Fruit fly (Drosophila melanogaster): Measurements from ENCODE around the gene muc.
A peak's percentile ranks its signal among the peaks of the same experiment; 100 is the strongest.

The muc gene

dm6 chr2L:7396962-7397361, 29.7 kb upstream of the muc start (continued):
- TF ChIP-seq CG9797 (GFP tag; optimal IDR thresholded peaks at IDR 0.05) (no peak), vvl (GFP tag; IDR thresholded peaks at IDR 0.05) (peak; percentile 82), repo (GFP tag; optimal IDR thresholded peaks at IDR 0.05) (no peak), Sin3A (optimal IDR thresholded peaks at IDR 0.05) (no peak), disco-r (GFP tag; optimal IDR thresholded peaks at IDR 0.05) (no peak), CG42726 (GFP tag; IDR thresholded peaks at IDR 0.05; ENCODE audit: partially characterized antibody) (no peak), unpg (GFP tag; optimal IDR thresholded peaks at IDR 0.05) (peak; percentile 55), cad (GFP tag; optimal IDR thresholded peaks at IDR 0.05) (no peak), hbn (GFP tag; IDR thresholded peaks at IDR 0.05; ENCODE audit: partially characterized antibody) (no peak), CG18262 (tag; optimal IDR thresholded peaks at IDR 0.05) (peak; percentile 55), onecut (GFP tag; IDR thresholded peaks at IDR 0.05) (no peak), Kr (GFP tag; optimal IDR thresholded peaks at IDR 0.05) (no peak), CG17829 (tag; optimal IDR thresholded peaks at IDR 0.05) (peak; percentile 46), sug (tag; optimal IDR thresholded peaks at IDR 0.05) (no peak), pb (GFP tag; optimal IDR thresholded peaks at IDR 0.05) (no peak), ara (GFP tag; IDR thresholded peaks at IDR 0.05) (peak; percentile 58; the same call in 1 of the 2 replicates), lab (GFP tag; optimal IDR thresholded peaks at IDR 0.05) (peak; percentile 89), CG10431 (GFP tag; optimal IDR thresholded peaks at IDR 0.05) (no peak), cas (GFP tag; IDR thresholded peaks at IDR 0.05) (peak; percentile 66), abd-A (tag; optimal IDR thresholded peaks at IDR 0.05) (peak; percentile 25), CG7987 (GFP tag; optimal IDR thresholded peaks at IDR 0.05) (peak; percentile 35), tap (tag; optimal IDR thresholded peaks at IDR 0.05) (peak; percentile 56), CG8290 (GFP tag; optimal IDR thresholded peaks at IDR 0.05) (no peak), CG8290 (tag; optimal IDR thresholded peaks at IDR 0.05) (peak in 1 of 2 experiments; percentile 48), CG9609 (GFP tag; optimal IDR thresholded peaks at IDR 0.05) (no peak), Asciz (GFP tag; optimal IDR thresholded peaks at IDR 0.05) (peak; percentile 56), Six4 (GFP tag; optimal IDR thresholded peaks at IDR 0.05) (peak; percentile 38), al (GFP tag; IDR thresholded peaks at IDR 0.05) (peak; percentile 64), fd3F (GFP tag; optimal IDR thresholded peaks at IDR 0.05) (peak; percentile 44), CG31365 (tag; optimal IDR thresholded peaks at IDR 0.05) (peak; percentile 18), Sox100B (GFP tag; optimal IDR thresholded peaks at IDR 0.05) (peak; percentile 52), CG1603 (tag; optimal IDR thresholded peaks at IDR 0.05) (peak; percentile 70), CG11695 (GFP tag; IDR thresholded peaks at IDR 0.05) (peak; percentile 81), Ravus (GFP tag; IDR thresholded peaks at IDR 0.05) (no peak; the same call in 1 of the 2 replicates), wek (GFP tag; optimal IDR thresholded peaks at IDR 0.05) (no peak), gfzf (GFP tag; optimal IDR thresholded peaks at IDR 0.05) (no peak), vfl (GFP tag; optimal IDR thresholded peaks at IDR 0.05) (peak; percentile 46), gt (GFP tag; IDR thresholded peaks at IDR 0.05) (no peak), Meics (GFP tag; optimal IDR thresholded peaks at IDR 0.05) (peak; percentile 75), CG3838 (GFP tag; optimal IDR thresholded peaks at IDR 0.05) (no peak), esg (GFP tag; conservative IDR thresholded peaks at IDR 0.05) (peak; percentile 51), da (GFP tag; optimal IDR thresholded peaks at IDR 0.05) (no peak), knrl (GFP tag; IDR thresholded peaks at IDR 0.05; ENCODE audit: partially characterized antibody) (no peak), Atf3 (GFP tag; optimal IDR thresholded peaks at IDR 0.05) (no peak), CG4328 (GFP tag; optimal IDR thresholded peaks at IDR 0.05) (no peak), NC2β (GFP tag; optimal IDR thresholded peaks at IDR 0.05) (peak; percentile 21), CG8089 (GFP tag; optimal IDR thresholded peaks at IDR 0.05) (peak; percentile 39), CG17385 (GFP tag; optimal IDR thresholded peaks at IDR 0.05) (peak; percentile 59), CG18476 (GFP tag; optimal IDR thresholded peaks at IDR 0.05) (peak; percentile 1), Awh (GFP tag; IDR thresholded peaks at IDR 0.05) (peak; percentile 73; the same call in 1 of the 2 replicates), mld (GFP tag; IDR thresholded peaks at IDR 0.05; ENCODE audit: partially characterized antibody) (no peak), scrt (GFP tag; optimal IDR thresholded peaks at IDR 0.05) (peak; percentile 48)

All from whole organism, embryonic.